Fruit fly (Drosophila melanogaster) whole organism: Measurements from ENCODE around the gene Jupiter.

Experiments used
- EcR ChIP-seq, 2 experiments: fragments of >200 bp; optimal IDR thresholded peaks; 2 replicates each; lab custom pipeline; 2017; ENCODE audit warnings: missing biosample characterization in 2 of 2, missing genetic modification characterization in 2 of 2, missing genetic modification reagents in 2 of 2
- usp ChIP-seq: fragments of >200 bp; optimal IDR thresholded peaks from 2 replicates; lab custom pipeline; 2017; ENCODE audit warnings: missing biosample characterization, missing genetic modification characterization, mixed read lengths

DNA sequence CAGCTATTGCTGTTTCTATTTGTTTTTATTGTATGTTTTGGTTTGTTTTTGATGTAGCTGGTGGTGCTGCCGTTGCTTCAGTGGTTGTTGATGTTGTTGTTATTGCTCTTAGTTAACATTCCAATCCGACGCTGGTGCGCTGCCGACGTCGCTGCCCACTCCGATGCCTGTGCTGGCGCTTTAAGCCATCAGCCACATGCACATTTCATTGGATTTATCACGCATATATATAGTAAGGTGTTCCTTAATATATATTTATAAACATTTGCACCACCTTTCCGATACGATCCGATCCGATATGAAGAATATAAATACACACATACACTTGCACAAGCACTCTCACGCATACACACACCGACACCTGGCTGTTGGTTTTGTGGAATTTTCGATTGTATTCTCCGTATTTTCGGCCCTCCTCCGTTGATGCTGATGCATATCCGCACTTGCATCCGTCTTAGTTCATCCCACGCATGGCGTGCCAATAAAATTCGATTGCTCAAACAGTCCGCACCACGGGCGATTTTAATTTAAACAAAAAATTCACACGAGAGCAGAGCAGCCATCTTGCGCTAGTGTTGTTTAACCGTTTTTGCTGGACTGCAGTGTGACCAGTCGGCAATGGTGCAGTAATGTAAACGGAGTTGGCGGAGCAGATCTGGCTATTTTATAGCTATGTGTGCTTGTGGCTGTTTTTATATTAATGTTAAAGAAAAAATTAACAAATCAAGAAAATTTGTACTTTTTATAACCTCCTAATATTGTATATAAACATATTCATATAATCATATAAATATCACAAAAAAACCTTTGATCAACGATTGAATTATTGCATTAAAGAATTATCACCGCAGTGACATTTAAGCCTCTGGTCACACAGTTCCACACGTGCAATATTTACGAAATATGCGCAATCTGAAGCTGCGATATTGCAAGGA lies 30.7 kb upstream of the Jupiter start, which contains the start of the genes Csk and Elp1:
- TF ChIP-seq EcR (GFP tag; optimal IDR thresholded peaks at IDR 0.05; lab: Kevin White, UChicago) (no peak), usp (no peak)
